Worm (Caenorhabditis elegans) whole organism, L1 larva: ENCODE results near the gene Y110A2AL.2.

Experiments used
- blmp-1 ChIP-seq: fragments of 150-350 bp; optimal IDR thresholded peaks from 2 replicates; lab custom pipeline; 2014; ENCODE audit warnings: missing biosample characterization, missing genetic modification characterization
- ceh-82 ChIP-seq, 3 experiments: fragments of 150-350 bp in 1 of 3; sonication (generic microtip) in 2 of 3; optimal IDR thresholded peaks; 2 replicates each; lab custom pipeline; 2014 to 2017; ENCODE audit warnings: missing biosample characterization in 3 of 3, missing genetic modification characterization in 3 of 3
- nhr-11 ChIP-seq: fragments of 150-350 bp; optimal IDR thresholded peaks from 2 replicates; lab custom pipeline; 2014; ENCODE audit warnings: missing biosample characterization, missing genetic modification characterization
- nhr-71 ChIP-seq: sonication (generic microtip); optimal IDR thresholded peaks from 2 replicates; lab custom pipeline; 2016; ENCODE audit warnings: mild to moderate bottlenecking, missing genetic modification characterization, moderate library complexity, missing compliant biosample characterization
- tbx-2 ChIP-seq: sonication (generic microtip); optimal IDR thresholded peaks from 2 replicates; lab custom pipeline; 2016; ENCODE audit warnings: missing genetic modification characterization, missing compliant biosample characterization
- zag-1 ChIP-seq: fragments of 150-350 bp; optimal IDR thresholded peaks from 2 replicates; lab custom pipeline; 2014; ENCODE audit warnings: missing biosample characterization, missing genetic modification characterization

DNA sequence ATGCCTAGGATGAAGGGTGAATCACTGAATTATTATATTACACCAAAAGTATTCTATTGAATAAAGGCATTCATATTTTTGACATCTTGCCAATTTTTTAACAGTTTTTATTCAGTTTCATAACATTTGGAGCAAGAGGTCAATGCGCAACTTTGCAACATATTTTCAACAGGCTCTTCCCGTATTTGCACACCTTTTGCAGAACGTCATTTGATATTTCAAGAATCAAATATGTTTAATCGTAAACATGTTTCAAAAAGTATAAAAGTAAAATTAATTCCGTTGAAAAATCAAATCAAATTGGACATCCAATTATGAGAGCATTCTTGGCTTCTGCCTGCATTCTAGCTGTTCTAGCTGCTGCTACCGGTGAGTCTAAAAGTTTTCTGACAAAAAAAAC is at the start of gene Y110A2AL.2:
- TF ChIP-seq nhr-71 (tag; lab: Kevin White, UChicago) = no peak
- TF ChIP-seq nhr-11 (tag; lab: Kevin White, UChicago) = no peak
- no peak for TF ChIP-seq blmp-1 (tag; lab: Kevin White, UChicago)
- TF ChIP-seq zag-1 (tag; lab: Kevin White, UChicago) = no peak
- no peak for TF ChIP-seq ceh-82 (tag; optimal IDR thresholded peaks at IDR 0.05; lab: Kevin White, UChicago)
- TF ChIP-seq tbx-2 (tag; lab: Kevin White, UChicago) = no peak
